Fruit fly (Drosophila melanogaster): ENCODE results near the gene CG34301.

DNA sequence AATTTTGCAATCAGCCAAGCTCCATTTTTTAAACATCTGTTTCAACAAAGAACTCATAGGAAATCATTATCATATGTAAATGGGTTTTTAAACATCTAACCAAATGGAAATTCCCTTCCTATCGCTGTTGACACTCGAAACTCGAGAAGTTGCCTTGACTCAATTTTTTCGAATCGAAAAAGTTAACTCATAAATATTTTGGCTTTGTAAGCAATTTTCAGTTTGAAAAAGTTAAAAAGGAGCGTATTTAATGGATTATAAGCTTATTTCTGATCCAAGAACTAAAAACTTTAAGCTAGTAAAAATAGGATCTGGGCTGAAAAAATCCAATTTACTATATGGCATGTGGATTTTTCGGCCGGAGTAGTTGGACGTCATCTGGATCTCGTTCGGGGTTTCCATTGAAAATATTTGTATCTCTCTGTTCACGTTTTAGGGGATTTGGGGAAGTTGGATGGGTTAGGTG is 40.0 kb downstream of the CG34301 start, which contains the start of gene CG9837:
- TF ChIP-seq usp (GFP tag; optimal IDR thresholded peaks at IDR 0.05): no peak
- no peak for TF ChIP-seq Dll (optimal IDR thresholded peaks at IDR 0.05)
- no peak for TF ChIP-seq psq (optimal IDR thresholded peaks at IDR 0.05)
- no peak for TF ChIP-seq EcR (GFP tag; optimal IDR thresholded peaks at IDR 0.05)
- no peak for TF ChIP-seq CG8478 (optimal IDR thresholded peaks at IDR 0.05)
